Worm (Caenorhabditis elegans): Measurements from ENCODE around the gene F54C9.14.

F54C9.14 gene

ce11 chrII:8577509-8578099, 15.5 kb downstream of the F54C9.14 start, which contains the start of gene F54C9.9:
TSS of gene F54C9.9 (plus strand) at chrII:8578049.
- TF ChIP-seq blmp-1 (tag; optimal IDR thresholded peaks at IDR 0.05; ENCODE audit: insufficient read depth) (no peak), nhr-129 (tag; optimal IDR thresholded peaks at IDR 0.05) (no peak), peb-1 (tag; optimal IDR thresholded peaks at IDR 0.05) (no peak), C34F6.9 (tag; optimal IDR thresholded peaks at IDR 0.05) (peak; percentile 66), nhr-6 (tag; optimal IDR thresholded peaks at IDR 0.05) (no peak), lin-39 (tag; optimal IDR thresholded peaks at IDR 0.05) (no peak), ama-1 (optimal IDR thresholded peaks at IDR 0.05) (no peak), nhr-11 (tag; optimal IDR thresholded peaks at IDR 0.05) (no peak), lin-11 (tag; optimal IDR thresholded peaks at IDR 0.05) (no peak), zag-1 (tag; optimal IDR thresholded peaks at IDR 0.05) (no peak), skn-1 (tag; optimal IDR thresholded peaks at IDR 0.05) (no peak), elt-3 (tag; optimal IDR thresholded peaks at IDR 0.05) (no peak), mab-5 (tag; optimal IDR thresholded peaks at IDR 0.05) (no peak), egl-27 (tag; optimal IDR thresholded peaks at IDR 0.05) (no peak), aly-2 (tag; optimal IDR thresholded peaks at IDR 0.05) (no peak), sma-3 (GFP tag; optimal IDR thresholded peaks at IDR 0.05) (no peak), nhr-25 (tag; optimal IDR thresholded peaks at IDR 0.05) (peak; percentile 79), nhr-10 (tag; optimal IDR thresholded peaks at IDR 0.05) (no peak), unc-55 (GFP tag; optimal IDR thresholded peaks at IDR 0.05) (peak; percentile 45), ceh-16 (tag; optimal IDR thresholded peaks at IDR 0.05) (no peak), ceh-82 (tag; optimal IDR thresholded peaks at IDR 0.05) (no peak), ZK546.5 (tag; optimal IDR thresholded peaks at IDR 0.05) (no peak), sma-9 (GFP tag; optimal IDR thresholded peaks at IDR 0.05) (no peak), sma-9 (tag; optimal IDR thresholded peaks at IDR 0.05) (no peak), lsy-2 (tag; optimal IDR thresholded peaks at IDR 0.05) (peak in 1 of 2 experiments; percentile 60), unc-39 (tag; optimal IDR thresholded peaks at IDR 0.05) (no peak), dmd-4 (tag; optimal IDR thresholded peaks at IDR 0.05) (no peak), ztf-11 (tag; optimal IDR thresholded peaks at IDR 0.05) (no peak), crh-2 (tag; optimal IDR thresholded peaks at IDR 0.05) (peak; percentile 42), F13H6.1 (tag; optimal IDR thresholded peaks at IDR 0.05) (no peak), gmeb-1 (tag; optimal IDR thresholded peaks at IDR 0.05) (peak; percentile 64), mbf-1 (tag; optimal IDR thresholded peaks at IDR 0.05) (no peak), unc-62 (GFP tag; optimal IDR thresholded peaks at IDR 0.05) (no peak), ztf-4 (tag; optimal IDR thresholded peaks at IDR 0.05) (no peak), fos-1 (tag; optimal IDR thresholded peaks at IDR 0.05) (no peak), sem-4 (tag; optimal IDR thresholded peaks at IDR 0.05) (no peak), nhr-237 (tag; optimal IDR thresholded peaks at IDR 0.05) (no peak), lin-13 (GFP tag; optimal IDR thresholded peaks at IDR 0.05) (no peak), nhr-23 (tag; optimal IDR thresholded peaks at IDR 0.05) (no peak), nhr-21 (tag; optimal IDR thresholded peaks at IDR 0.05) (no peak), alr-1 (tag; optimal IDR thresholded peaks at IDR 0.05) (no peak), nhr-77 (tag; optimal IDR thresholded peaks at IDR 0.05) (no peak), nhr-12 (tag; optimal IDR thresholded peaks at IDR 0.05) (no peak), snpc-4 (tag; optimal IDR thresholded peaks at IDR 0.05) (no peak), mdl-1 (tag; optimal IDR thresholded peaks at IDR 0.05) (no peak), R02D3.7 (tag; optimal IDR thresholded peaks at IDR 0.05) (no peak), ztf-1 (GFP tag; conservative IDR thresholded peaks at IDR 0.05) (no peak), Y55F3AM.14 (GFP tag; optimal IDR thresholded peaks at IDR 0.05) (no peak), elt-1 (tag; optimal IDR thresholded peaks at IDR 0.05) (no peak)
